Worm (Caenorhabditis elegans) whole organism, mixed stage, embryonic: Measurements from ENCODE around the gene dgn-2.

ENCODE experiments used
- ces-1 ChIP-seq: fragments of 150-350 bp; optimal IDR thresholded peaks from 2 replicates; lab custom pipeline; 2014; ENCODE audit warnings: missing biosample characterization, missing genetic modification reagents, missing genetic modification characterization
- drap-1 ChIP-seq: fragments of 200-800 bp; sonication (Bioruptor generic); optimal IDR thresholded peaks from 3 replicates; lab custom pipeline; 2018; ENCODE audit warnings: mild to moderate bottlenecking, missing genetic modification characterization, missing compliant biosample characterization
- lsy-2 ChIP-seq: fragments of 150-350 bp; optimal IDR thresholded peaks from 2 replicates; lab custom pipeline; 2014; ENCODE audit warnings: missing biosample characterization, missing genetic modification characterization
- nhr-28 ChIP-seq: fragments of 150-350 bp; optimal IDR thresholded peaks from 2 replicates; lab custom pipeline; 2014; ENCODE audit warnings: missing biosample characterization, missing genetic modification characterization
- snpc-4 ChIP-seq: fragments of 150-350 bp; optimal IDR thresholded peaks from 2 replicates; lab custom pipeline; 2014; ENCODE audit warnings: missing biosample characterization, missing genetic modification characterization
- unc-62 ChIP-seq: fragments of 150-350 bp; optimal IDR thresholded peaks from 2 replicates; lab custom pipeline; 2014; ENCODE audit warnings: missing biosample characterization, missing genetic modification reagents, missing genetic modification characterization
- ztf-11 ChIP-seq: fragments of 150-350 bp; optimal IDR thresholded peaks from 2 replicates; lab custom pipeline; 2014; ENCODE audit warnings: missing biosample characterization, missing genetic modification characterization

ce11 chrX:1338906-1339673, 28.2 kb downstream of the dgn-2 start:
- no peak for TF ChIP-seq ces-1 (GFP tag; lab: Kevin White, UChicago)
- TF ChIP-seq drap-1 (GFP tag; lab: Kevin White, UChicago) = no peak
- no peak for TF ChIP-seq nhr-28
- TF ChIP-seq unc-62 (GFP tag; lab: Kevin White, UChicago) = no peak
- no peak for TF ChIP-seq ztf-11 (tag; lab: Kevin White, UChicago)
- TF ChIP-seq lsy-2 (tag; lab: Kevin White, UChicago) = no peak
- no peak for TF ChIP-seq snpc-4 (tag; lab: Kevin White, UChicago)
